Worm (Caenorhabditis elegans) whole organism, L3 larva: ENCODE measurements around the gene Y79H2A.12.

Experiments used
- R02D3.7 ChIP-seq: fragments of 150-350 bp; optimal IDR thresholded peaks from 2 replicates; lab custom pipeline; 2014; ENCODE audit warnings: missing biosample characterization, missing genetic modification characterization
- skn-1 ChIP-seq: fragments of 150-350 bp; optimal IDR thresholded peaks from 2 replicates; lab custom pipeline; 2014; ENCODE audit warnings: missing biosample characterization, missing genetic modification characterization

- no peak for TF ChIP-seq R02D3.7 (tag; lab: Kevin White, UChicago)
- no peak for TF ChIP-seq skn-1 (tag; lab: Kevin White, UChicago)
Measured at ce11 chrIII:12009321-12009720, 19.3 kb downstream of the Y79H2A.12 start.
